Worm (Caenorhabditis elegans) whole organism, L4 larva: ENCODE data around the gene K08F4.3.

Source experiments
- aly-2 ChIP-seq: sonication (generic microtip); optimal IDR thresholded peaks from 2 replicates; lab custom pipeline; 2018; ENCODE audit warnings: missing biosample characterization, missing genetic modification characterization
- ceh-28 ChIP-seq: fragments of 150-350 bp; optimal IDR thresholded peaks from 2 replicates; lab custom pipeline; 2014; ENCODE audit warnings: missing biosample characterization, missing genetic modification reagents, missing genetic modification characterization
- mdl-1 ChIP-seq, 2 experiments: fragments of 150-350 bp in 1 of 2; sonication (generic microtip) in 1 of 2; optimal IDR thresholded peaks; 2 replicates each; lab custom pipeline; 2014 to 2017; ENCODE audit warnings: missing biosample characterization in 2 of 2, missing genetic modification characterization in 2 of 2
- nhr-77 ChIP-seq: fragments of 150-350 bp; optimal IDR thresholded peaks from 2 replicates; lab custom pipeline; 2014; ENCODE audit warnings: missing biosample characterization, missing genetic modification characterization
- set-16 ChIP-seq: fragments of 200-800 bp; sonication (Bioruptor generic); IDR thresholded peaks from 2 replicates; pipeline ENCODE4 v1.3.6; 2022; ENCODE audit warnings: missing genetic modification reagents, missing genetic modification characterization, missing compliant biosample characterization
- skn-1 ChIP-seq: fragments of 150-350 bp; optimal IDR thresholded peaks from 2 replicates; lab custom pipeline; 2014; ENCODE audit warnings: missing biosample characterization, missing genetic modification characterization

DNA sequence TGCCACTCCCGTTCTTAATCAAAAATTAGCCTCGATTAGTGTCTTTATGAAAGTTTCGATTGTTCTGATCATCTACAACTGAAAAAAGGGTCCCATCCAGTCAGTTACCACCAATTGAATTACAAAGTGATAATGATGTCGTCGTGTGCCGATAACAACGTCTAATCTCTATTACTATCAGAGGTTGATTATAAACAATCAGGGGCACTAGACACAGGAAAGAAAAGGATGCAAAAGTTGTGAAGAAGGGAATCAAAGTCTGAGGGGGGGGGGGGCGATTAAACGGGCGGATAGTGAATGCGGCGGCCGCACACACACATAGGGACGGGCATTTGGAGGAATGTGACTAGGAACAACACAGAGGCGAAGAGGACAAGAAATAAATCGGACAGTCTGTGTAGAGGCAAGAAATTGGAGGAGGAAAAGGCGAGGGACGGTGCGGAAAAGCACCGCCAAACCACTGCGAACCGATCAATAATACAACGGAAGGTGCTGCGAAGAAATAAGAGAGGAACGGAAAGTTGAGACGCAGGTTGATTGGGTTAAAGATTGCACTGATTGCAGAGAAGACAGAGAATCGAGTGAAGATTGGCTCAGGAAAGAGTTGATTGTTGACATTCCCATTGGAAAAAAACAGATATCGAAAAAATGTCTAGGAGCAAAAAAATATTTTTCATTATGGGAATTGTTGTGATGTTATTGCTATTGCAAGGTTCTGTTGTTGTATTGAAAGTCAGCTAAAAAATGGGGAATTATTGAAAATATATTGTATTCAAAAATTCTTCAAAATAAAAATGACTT lies 46.1 kb downstream of the K08F4.3 start:
- TF ChIP-seq ceh-28 (tag; lab: Kevin White, UChicago) (no peak), nhr-77 (no peak), skn-1 (no peak), aly-2 (no peak), set-16 (GFP tag; lab: Robert Waterston, UW) (peak; percentile 24; the same call in 1 of the 2 replicates), mdl-1 (tag; optimal IDR thresholded peaks at IDR 0.05; lab: Kevin White, UChicago) (no peak)
